Fruit fly (Drosophila melanogaster) whole organism, embryonic: ENCODE measurements around the gene CG34284.

ENCODE experiments used
- Antp ChIP-seq: fragments of 200-800 bp; sonication (Bioruptor generic); optimal IDR thresholded peaks from 3 replicates; lab custom pipeline; 2016; ENCODE audit warnings: missing biosample characterization, missing genetic modification characterization
- CG15479 ChIP-seq: fragments of 200-800 bp; sonication (Bioruptor generic); optimal IDR thresholded peaks from 3 replicates; lab custom pipeline; 2019; ENCODE audit warnings: missing biosample characterization, mild to moderate bottlenecking, missing genetic modification characterization, moderate library complexity
- CG17186 ChIP-seq: fragments of 200-800 bp; sonication (Bioruptor generic); optimal IDR thresholded peaks from 3 replicates; lab custom pipeline; 2017; ENCODE audit warnings: missing biosample characterization, missing genetic modification reagents, missing genetic modification characterization
- CG18764 ChIP-seq: fragments of 200-800 bp; sonication (Bioruptor generic); optimal IDR thresholded peaks from 3 replicates; lab custom pipeline; 2016; ENCODE audit warnings: missing biosample characterization, missing genetic modification characterization
- CG4360 ChIP-seq: fragments of 200-800 bp; sonication (Bioruptor generic); IDR thresholded peaks from 2 replicates; pipeline ENCODE4 v1.3.6; 2022; ENCODE audit warnings: missing biosample characterization, missing genetic modification characterization
- Hr78 ChIP-seq, 2 experiments: fragments of 200-800 bp in 1 of 2; fragments of >200 bp in 1 of 2; sonication (Bioruptor generic) in 1 of 2; optimal IDR thresholded peaks; 2 replicates each; lab custom pipeline; 2017 to 2019; ENCODE audit warnings: missing biosample characterization in 2 of 2, missing genetic modification characterization in 2 of 2, mild to moderate bottlenecking in 1 of 2, moderate library complexity in 1 of 2
- Sox102F ChIP-seq: fragments of 200-800 bp; sonication (Bioruptor generic); optimal IDR thresholded peaks from 2 replicates; lab custom pipeline; 2018; ENCODE audit warnings: missing biosample characterization, mild to moderate bottlenecking, missing genetic modification characterization, moderate library complexity
- bcd ChIP-seq: fragments of 200-800 bp; sonication (Bioruptor generic); optimal IDR thresholded peaks from 2 replicates; lab custom pipeline; 2017; ENCODE audit warnings: missing biosample characterization, mild to moderate bottlenecking, missing genetic modification characterization
- chif ChIP-seq, 2 experiments: fragments of 200-800 bp; sonication (Bioruptor generic); optimal IDR thresholded peaks; 3 replicates each; lab custom pipeline; 2016; ENCODE audit warnings: missing biosample characterization in 2 of 2, missing genetic modification characterization in 2 of 2
- seq ChIP-seq: fragments of 200-800 bp; sonication (Bioruptor generic); IDR thresholded peaks from 2 replicates; pipeline ENCODE4 v1.3.6; 2022; ENCODE audit warnings: missing biosample characterization, missing genetic modification characterization
- tap ChIP-seq: fragments of 200-800 bp; optimal IDR thresholded peaks from 3 replicates; lab custom pipeline; 2019; ENCODE audit warnings: missing biosample characterization, mild to moderate bottlenecking, missing genetic modification characterization, moderate library complexity

dm6 chr3R:18910923-18911322 is 8.2 kb upstream of the CG34284 start:
- TF ChIP-seq tap (tag; lab: Kevin White, UChicago) (no peak), chif (GFP tag; optimal IDR thresholded peaks at IDR 0.05; lab: Kevin White, UChicago) (no peak), seq (GFP tag; lab: Robert Waterston, UW) (no peak), CG18764 (GFP tag; lab: Kevin White, UChicago) (no peak), CG17186 (GFP tag; lab: Kevin White, UChicago) (no peak), Antp (GFP tag; lab: Kevin White, UChicago) (no peak), CG15479 (GFP tag; lab: Kevin White, UChicago) (no peak), Hr78 (GFP tag; optimal IDR thresholded peaks at IDR 0.05; lab: Kevin White, UChicago) (no peak), bcd (GFP tag; lab: Kevin White, UChicago) (no peak), Sox102F (GFP tag; lab: Kevin White, UChicago) (no peak), CG4360 (no peak)
